Worm (Caenorhabditis elegans) whole organism, L1 larva: ENCODE measurements around the gene F47B10.9.

Experiments
- C34B4.2 ChIP-seq: sonication (generic microtip); optimal IDR thresholded peaks from 2 replicates; lab custom pipeline; 2017; ENCODE audit warnings: mild to moderate bottlenecking, missing genetic modification characterization, missing compliant biosample characterization
- F16B12.6 ChIP-seq: fragments of 150-350 bp; optimal IDR thresholded peaks from 2 replicates; lab custom pipeline; 2014; ENCODE audit warnings: missing biosample characterization, missing genetic modification characterization
- ama-1 ChIP-seq: fragments of 150-350 bp; optimal IDR thresholded peaks from 2 replicates; lab custom pipeline; 2014
- nhr-28 ChIP-seq: fragments of 150-350 bp; optimal IDR thresholded peaks from 2 replicates; lab custom pipeline; 2014; ENCODE audit warnings: missing biosample characterization, missing genetic modification characterization
- nhr-76 ChIP-seq: sonication (generic microtip); optimal IDR thresholded peaks from 2 replicates; lab custom pipeline; 2017; ENCODE audit warnings: missing biosample characterization, missing genetic modification characterization
- snpc-4 ChIP-seq: fragments of 150-350 bp; optimal IDR thresholded peaks from 2 replicates; lab custom pipeline; 2014; ENCODE audit warnings: missing biosample characterization, missing genetic modification characterization
- zag-1 ChIP-seq: fragments of 150-350 bp; optimal IDR thresholded peaks from 2 replicates; lab custom pipeline; 2014; ENCODE audit warnings: missing biosample characterization, missing genetic modification characterization

ce11 chrX:10885872-10886271, 28.0 kb downstream of the F47B10.9 start, which contains the start of gene T21E8.5:
- no peak for TF ChIP-seq F16B12.6 (tag; lab: Kevin White, UChicago)
- no peak for TF ChIP-seq nhr-76 (tag; lab: Kevin White, UChicago)
- TF ChIP-seq ama-1 (lab: Kevin White, UChicago): no peak
- no peak for TF ChIP-seq zag-1 (tag; lab: Kevin White, UChicago)
- TF ChIP-seq C34B4.2: no peak
- no peak for TF ChIP-seq nhr-28 (tag; lab: Kevin White, UChicago)
- no peak for TF ChIP-seq snpc-4 (tag; lab: Kevin White, UChicago)
